Fruit fly (Drosophila melanogaster) whole organism, prepupa: ENCODE data around the gene Cep135.

Experiments used
- Blimp-1 ChIP-seq: fragments of 200-800 bp; sonication (Bioruptor generic); optimal IDR thresholded peaks from 3 replicates; lab custom pipeline; 2017; ENCODE audit warnings: missing biosample characterization, missing genetic modification characterization, mild to moderate bottlenecking, moderate library complexity, missing genetic modification reagents
- CG10631 ChIP-seq: fragments of 200-800 bp; sonication (Bioruptor generic); optimal IDR thresholded peaks from 2 replicates; lab custom pipeline; 2016; ENCODE audit warnings: missing biosample characterization, missing genetic modification characterization
- CG11294 ChIP-seq: fragments of 200-800 bp; sonication (Bioruptor generic); IDR thresholded peaks from 2 replicates; pipeline ENCODE4 v1.3.6; 2022; ENCODE audit warnings: missing biosample characterization, missing genetic modification characterization
- CG11762 ChIP-seq: fragments of 200-800 bp; sonication (Bioruptor generic); optimal IDR thresholded peaks from 3 replicates; lab custom pipeline; 2016; ENCODE audit warnings: missing biosample characterization, missing genetic modification characterization; ENCODE audit not compliant: insufficient read depth
- CG11902 ChIP-seq: fragments of 200-800 bp; sonication (Bioruptor generic); optimal IDR thresholded peaks from 3 replicates; lab custom pipeline; 2016; ENCODE audit warnings: missing biosample characterization, missing genetic modification characterization
- CG15336 ChIP-seq: fragments of 200-800 bp; sonication (Bioruptor generic); IDR thresholded peaks from 2 replicates; pipeline ENCODE4 v1.3.6; 2022; ENCODE audit warnings: missing biosample characterization, missing genetic modification characterization
- CG1621 ChIP-seq: fragments of 200-800 bp; sonication (Bioruptor generic); optimal IDR thresholded peaks from 3 replicates; lab custom pipeline; 2018; ENCODE audit warnings: missing biosample characterization, mild to moderate bottlenecking, missing genetic modification characterization
- CG16779 ChIP-seq: fragments of 200-800 bp; sonication (Bioruptor generic); optimal IDR thresholded peaks from 3 replicates; lab custom pipeline; 2017; ENCODE audit warnings: missing biosample characterization, mild to moderate bottlenecking, missing genetic modification characterization
- CG31627 ChIP-seq: fragments of 200-800 bp; sonication (Bioruptor generic); optimal IDR thresholded peaks from 3 replicates; lab custom pipeline; 2016; ENCODE audit warnings: missing biosample characterization, missing genetic modification characterization
- CG32006 ChIP-seq: fragments of 200-800 bp; sonication (Bioruptor generic); optimal IDR thresholded peaks from 3 replicates; lab custom pipeline; 2017; ENCODE audit warnings: missing biosample characterization, mild to moderate bottlenecking, missing genetic modification characterization
- CG34406 ChIP-seq: fragments of 200-800 bp; sonication (Bioruptor generic); optimal IDR thresholded peaks from 3 replicates; lab custom pipeline; 2016; ENCODE audit warnings: missing biosample characterization, missing genetic modification characterization
- CG6276 ChIP-seq: fragments of 200-800 bp; sonication (Bioruptor generic); optimal IDR thresholded peaks from 2 replicates; lab custom pipeline; 2017; ENCODE audit warnings: missing biosample characterization, mild to moderate bottlenecking, missing genetic modification characterization
- CG6854 ChIP-seq: fragments of 200-800 bp; sonication (Bioruptor generic); optimal IDR thresholded peaks from 2 replicates; lab custom pipeline; 2017; ENCODE audit warnings: missing biosample characterization, mild to moderate bottlenecking, missing genetic modification characterization
- CG8119 ChIP-seq: fragments of 200-800 bp; sonication (Bioruptor generic); IDR thresholded peaks from 3 replicates; pipeline ENCODE4 v1.3.6; 2022; ENCODE audit warnings: missing biosample characterization, missing genetic modification characterization
- CG8319 ChIP-seq: fragments of 200-800 bp; sonication (Bioruptor generic); optimal IDR thresholded peaks from 3 replicates; lab custom pipeline; 2016; ENCODE audit warnings: missing biosample characterization, missing genetic modification characterization
- CG8632 ChIP-seq: fragments of 200-800 bp; sonication (Bioruptor generic); optimal IDR thresholded peaks from 3 replicates; lab custom pipeline; 2016; ENCODE audit warnings: missing biosample characterization, missing genetic modification characterization
- Eip78C ChIP-seq: fragments of 200-800 bp; sonication (Bioruptor generic); peaks from one replicate; lab custom pipeline; 2016; ENCODE audit warnings: missing biosample characterization, missing genetic modification characterization
- Ets96B ChIP-seq: fragments of 200-800 bp; optimal IDR thresholded peaks from 2 replicates; lab custom pipeline; 2019; ENCODE audit warnings: missing biosample characterization, mild to moderate bottlenecking, missing genetic modification characterization, moderate library complexity
- Hr38 ChIP-seq: sonication (Bioruptor generic); optimal IDR thresholded peaks from 2 replicates; lab custom pipeline; 2016; ENCODE audit warnings: missing biosample characterization, missing genetic modification characterization
- Hr39 ChIP-seq: fragments of 200-800 bp; sonication (Bioruptor generic); optimal IDR thresholded peaks from 2 replicates; lab custom pipeline; 2016; ENCODE audit warnings: missing biosample characterization, missing genetic modification characterization
- Hr4 ChIP-seq: fragments of 200-800 bp; sonication (Bioruptor generic); optimal IDR thresholded peaks from 3 replicates; lab custom pipeline; 2016; ENCODE audit warnings: missing biosample characterization, missing genetic modification characterization
- Lpt ChIP-seq: fragments of 200-800 bp; sonication (Bioruptor generic); optimal IDR thresholded peaks from 3 replicates; lab custom pipeline; 2016; ENCODE audit warnings: missing biosample characterization, missing genetic modification characterization
- Met ChIP-seq: fragments of 200-800 bp; sonication (Bioruptor generic); optimal IDR thresholded peaks from 3 replicates; lab custom pipeline; 2016; ENCODE audit warnings: missing biosample characterization, missing genetic modification characterization
- OdsH ChIP-seq: fragments of 200-800 bp; sonication (Bioruptor generic); optimal IDR thresholded peaks from 3 replicates; lab custom pipeline; 2016; ENCODE audit warnings: missing biosample characterization, missing genetic modification characterization
- Smox ChIP-seq: fragments of 200-800 bp; sonication (Bioruptor generic); optimal IDR thresholded peaks from 3 replicates; lab custom pipeline; 2016; ENCODE audit warnings: missing biosample characterization, missing genetic modification characterization
- Sox102F ChIP-seq: fragments of 200-800 bp; sonication (Bioruptor generic); optimal IDR thresholded peaks from 2 replicates; lab custom pipeline; 2016; ENCODE audit warnings: missing biosample characterization, mild to moderate bottlenecking, missing genetic modification characterization
- Sox14 ChIP-seq: fragments of 200-800 bp; sonication (Bioruptor generic); optimal IDR thresholded peaks from 3 replicates; lab custom pipeline; 2016; ENCODE audit warnings: missing biosample characterization, missing genetic modification characterization
- Sox15 ChIP-seq: fragments of 200-800 bp; sonication (Bioruptor generic); optimal IDR thresholded peaks from 3 replicates; lab custom pipeline; 2016; ENCODE audit warnings: missing biosample characterization, missing genetic modification characterization
- acj6 ChIP-seq: fragments of 200-800 bp; sonication (Bioruptor generic); optimal IDR thresholded peaks from 3 replicates; lab custom pipeline; 2016; ENCODE audit warnings: missing biosample characterization, missing genetic modification characterization
- cyc ChIP-seq: fragments of 200-800 bp; sonication (Bioruptor generic); optimal IDR thresholded peaks from 3 replicates; lab custom pipeline; 2016; ENCODE audit warnings: missing biosample characterization, missing genetic modification characterization
- dsx ChIP-seq: fragments of 200-800 bp; optimal IDR thresholded peaks from 3 replicates; lab custom pipeline; 2019; ENCODE audit warnings: missing biosample characterization, mild to moderate bottlenecking, missing genetic modification characterization, moderate library complexity; ENCODE audit not compliant: poor library complexity, severe bottlenecking
- eg ChIP-seq: fragments of 200-800 bp; sonication (Bioruptor generic); IDR thresholded peaks from 3 replicates; pipeline ENCODE4 v1.3.6; 2022; ENCODE audit warnings: missing biosample characterization, missing genetic modification characterization
- esn ChIP-seq: fragments of 200-800 bp; sonication (Bioruptor generic); optimal IDR thresholded peaks from 2 replicates; lab custom pipeline; 2016; ENCODE audit warnings: missing biosample characterization, mild to moderate bottlenecking, missing genetic modification characterization, moderate library complexity
- fd59A ChIP-seq: fragments of 200-800 bp; sonication (Bioruptor generic); optimal IDR thresholded peaks from 2 replicates; lab custom pipeline; 2017; ENCODE audit warnings: missing biosample characterization, mild to moderate bottlenecking, missing genetic modification characterization, missing genetic modification reagents
- fkh ChIP-seq: fragments of 200-800 bp; sonication (Bioruptor generic); optimal IDR thresholded peaks from 3 replicates; lab custom pipeline; 2017; ENCODE audit warnings: missing biosample characterization, mild to moderate bottlenecking, missing genetic modification characterization, moderate library complexity
- lz ChIP-seq: fragments of 200-800 bp; sonication (Bioruptor generic); optimal IDR thresholded peaks from 3 replicates; lab custom pipeline; 2016; ENCODE audit warnings: missing biosample characterization, missing genetic modification characterization
- net ChIP-seq: fragments of 200-800 bp; sonication (Bioruptor generic); optimal IDR thresholded peaks from 3 replicates; lab custom pipeline; 2016; ENCODE audit warnings: missing biosample characterization, missing genetic modification characterization
- pdm3 ChIP-seq: fragments of 200-800 bp; sonication (Bioruptor generic); optimal IDR thresholded peaks from 3 replicates; lab custom pipeline; 2016; ENCODE audit warnings: missing biosample characterization, missing genetic modification characterization
- salr ChIP-seq, 2 experiments: fragments of 200-800 bp; sonication (Bioruptor generic); optimal IDR thresholded peaks; 3 replicates each; lab custom pipeline; 2016 to 2018; ENCODE audit warnings: missing biosample characterization in 2 of 2, missing genetic modification characterization in 2 of 2, mild to moderate bottlenecking in 1 of 2
- topi ChIP-seq: fragments of 200-800 bp; sonication (Bioruptor generic); optimal IDR thresholded peaks from 3 replicates; lab custom pipeline; 2016; ENCODE audit warnings: missing biosample characterization, missing genetic modification characterization

The Cep135 gene

dm6 chr3L:15094589-15095288, 21.8 kb upstream of the Cep135 start, which contains the start of the genes sstn, Plp and GlyRS (continued):
- TF ChIP-seq topi: no peak
- no peak for TF ChIP-seq CG11902 (GFP tag; lab: Kevin White, UChicago)
- TF ChIP-seq fd59A (GFP tag; lab: Kevin White, UChicago): peak; percentile 17
- peak; percentile 28 for TF ChIP-seq CG8632 (GFP tag; lab: Kevin White, UChicago)
- TF ChIP-seq acj6 (GFP tag; lab: Kevin White, UChicago): peak; percentile 36
- no peak for TF ChIP-seq CG8119 (GFP tag; lab: Robert Waterston, UW)
- TF ChIP-seq eg (GFP tag; lab: Robert Waterston, UW): no peak
- no peak for TF ChIP-seq Sox102F
- TF ChIP-seq CG6276 (GFP tag; lab: Kevin White, UChicago): no peak
- no peak for TF ChIP-seq Sox15 (GFP tag; lab: Kevin White, UChicago)
- TF ChIP-seq Hr38: no peak
- peak; percentile 57 for TF ChIP-seq Eip78C (GFP tag; lab: Kevin White, UChicago)
- no peak for TF ChIP-seq CG11294 (GFP tag; lab: Robert Waterston, UW)
- TF ChIP-seq Met: peak; percentile 18
- TF ChIP-seq Hr4 (GFP tag; lab: Kevin White, UChicago): no peak
- TF ChIP-seq pdm3 (GFP tag; lab: Kevin White, UChicago): peak; percentile 29
- TF ChIP-seq Lpt: no peak
- no peak for TF ChIP-seq Hr39 (GFP tag; lab: Kevin White, UChicago)
- TF ChIP-seq CG34406 (GFP tag; lab: Kevin White, UChicago): peak; percentile 26
- peak; percentile 11 for TF ChIP-seq net

- TF ChIP-seq dsx (GFP tag; lab: Kevin White, UChicago) (no peak), CG15336 (GFP tag; lab: Robert Waterston, UW) (0 out of 2 replicates have a peak, but pooled peaks have one; percentile 18), OdsH (GFP tag; lab: Kevin White, UChicago) (no peak), CG1621 (tag; lab: Kevin White, UChicago) (no peak), Blimp-1 (GFP tag; lab: Kevin White, UChicago) (no peak), pdm3 (GFP tag; lab: Kevin White, UChicago) (peak; percentile 6), cyc (GFP tag; lab: Kevin White, UChicago) (no peak), lz (peak; percentile 30), fkh (GFP tag; lab: Kevin White, UChicago) (peak; percentile 63), Hr4 (GFP tag; lab: Kevin White, UChicago) (no peak), Eip78C (GFP tag; lab: Kevin White, UChicago) (peak; percentile 34), CG8319 (no peak), Smox (GFP tag; lab: Kevin White, UChicago) (no peak), CG10631 (GFP tag; lab: Kevin White, UChicago) (peak; percentile 29), Met (no peak), fd59A (GFP tag; lab: Kevin White, UChicago) (no peak), esn (peak; percentile 37), CG34406 (GFP tag; lab: Kevin White, UChicago) (no peak), CG11294 (GFP tag; lab: Robert Waterston, UW) (no peak), Hr38 (no peak), CG6854 (GFP tag; lab: Kevin White, UChicago) (peak; percentile 18), CG32006 (GFP tag; lab: Kevin White, UChicago) (no peak), Sox14 (peak; percentile 8), CG11762 (GFP tag; lab: Kevin White, UChicago) (no peak), topi (peak; percentile 18), CG16779 (tag; lab: Kevin White, UChicago) (no peak), CG31627 (GFP tag; lab: Kevin White, UChicago) (no peak), Sox102F (no peak), Ets96B (tag; lab: Kevin White, UChicago) (no peak), salr (GFP tag; optimal IDR thresholded peaks at IDR 0.05; lab: Kevin White, UChicago) (no peak)
These were observed 18.5 kb upstream of the Cep135 start, which contains the start of gene Ctps for dm6 chr3L:15097878-15098520. Ctps (plus strand) TSS chr3L:15097914.
